Fruit fly (Drosophila melanogaster) whole organism, embryonic: ENCODE results near the gene Hgsnat.

Experiments
- CG4820 ChIP-seq: fragments of 200-800 bp; sonication (Bioruptor generic); optimal IDR thresholded peaks from 3 replicates; lab custom pipeline; 2016; ENCODE audit warnings: missing biosample characterization, missing genetic modification characterization
- corto ChIP-seq: fragments of 200-800 bp; sonication (Bioruptor generic); optimal IDR thresholded peaks from 2 replicates; lab custom pipeline; 2016; ENCODE audit warnings: missing biosample characterization, mild to moderate bottlenecking, missing genetic modification characterization, moderate library complexity

DNA sequence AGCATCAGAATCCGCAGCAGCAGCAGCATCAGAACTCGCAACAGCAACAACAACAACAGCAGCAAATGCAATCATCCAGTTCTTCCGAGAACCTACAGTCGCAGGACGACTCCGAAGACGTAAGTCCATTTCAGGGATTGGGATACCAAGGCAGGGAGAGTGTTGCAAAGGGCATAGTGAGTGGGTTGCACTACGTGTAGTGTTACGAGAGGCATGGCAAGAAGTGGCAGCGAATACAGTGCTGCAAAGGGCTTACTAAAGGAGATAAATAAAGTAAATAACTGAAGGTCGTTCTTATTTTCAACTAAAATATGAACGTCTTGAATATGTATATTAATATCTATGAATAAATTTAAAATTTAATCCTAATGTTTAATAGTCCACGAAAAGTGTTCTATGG, 7.5 kb upstream of the Hgsnat start:
- TF ChIP-seq corto (GFP tag; lab: Kevin White, UChicago) (no peak), CG4820 (GFP tag; lab: Kevin White, UChicago) (no peak)
